Worm (Caenorhabditis elegans) whole organism, L4 larva: Measurements from ENCODE around the gene F09C6.11.

Source experiments
- nhr-76 ChIP-seq: fragments of 150-350 bp; optimal IDR thresholded peaks from 2 replicates; lab custom pipeline; 2014; ENCODE audit warnings: missing biosample characterization, missing genetic modification characterization
- spr-3 ChIP-seq: fragments of 200-800 bp; sonication (Bioruptor generic); optimal IDR thresholded peaks from 2 replicates; lab custom pipeline; 2018; ENCODE audit warnings: mild to moderate bottlenecking, missing genetic modification characterization, missing compliant biosample characterization

- TF ChIP-seq nhr-76 = no peak
- TF ChIP-seq spr-3 = no peak
Measured at ce11 chrV:16869740-16870139, 12.4 kb downstream of the F09C6.11 start, which contains the start of gene clec-33.
